Fruit fly (Drosophila melanogaster): ENCODE measurements around the gene CG10979.

Gene CG10979

DNA sequence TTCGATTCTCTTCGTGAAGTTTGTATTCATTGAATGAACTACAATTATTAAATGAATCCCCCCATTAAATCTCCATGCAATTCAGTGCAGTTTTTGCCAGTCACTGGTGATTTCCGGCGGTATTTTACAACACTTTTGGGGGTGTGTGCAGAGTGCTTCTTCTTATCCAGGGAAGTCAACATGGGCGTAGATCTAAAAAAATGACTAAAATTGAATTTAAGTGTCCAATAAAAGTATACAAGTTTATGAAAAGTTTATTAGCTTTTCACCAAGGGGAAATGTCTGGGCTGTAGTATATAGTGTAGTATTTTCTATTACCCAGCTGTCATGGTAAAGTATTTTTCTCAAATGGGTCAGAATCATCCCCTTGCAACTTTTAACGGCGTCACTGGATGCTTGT lies 3.0 kb upstream of the CG10979 start, which contains the start of gene Hpf1 (continued):
- peak; percentile 98 for TF ChIP-seq Fer2 (tag; optimal IDR thresholded peaks at IDR 0.05)
- TF ChIP-seq CG9817 (tag; optimal IDR thresholded peaks at IDR 0.05), result peak; percentile 98
- peak; percentile 93 for TF ChIP-seq ssp (GFP tag; IDR thresholded peaks at IDR 0.05)
- peak; percentile 99 for TF ChIP-seq CG18599 (GFP tag; optimal IDR thresholded peaks at IDR 0.05)
- no peak for TF ChIP-seq Hr39 (optimal IDR thresholded peaks at IDR 0.05)
- TF ChIP-seq Ptx1 (GFP tag; IDR thresholded peaks at IDR 0.05), result peak; percentile 99
- peak; percentile 96 for TF ChIP-seq nerfin-1 (tag; optimal IDR thresholded peaks at IDR 0.05)
- TF ChIP-seq CG3838 (GFP tag; optimal IDR thresholded peaks at IDR 0.05), result peak; percentile 95
- TF ChIP-seq CG11085 (GFP tag; IDR thresholded peaks at IDR 0.05), result peak; percentile 96
- no peak for TF ChIP-seq ato (GFP tag; IDR thresholded peaks at IDR 0.05; ENCODE audit: partially characterized antibody)
- peak; percentile 42; the same call in 1 of the 2 replicates for TF ChIP-seq CG13287 (GFP tag; IDR thresholded peaks at IDR 0.05; ENCODE audit: partially characterized antibody)
- peak; percentile 94 for TF ChIP-seq C15 (GFP tag; IDR thresholded peaks at IDR 0.05)
- peak; percentile 98 for TF ChIP-seq nau (GFP tag; optimal IDR thresholded peaks at IDR 0.05)
- peak; percentile 96 for TF ChIP-seq cas (GFP tag; IDR thresholded peaks at IDR 0.05)
- peak; percentile 96 for TF ChIP-seq Optix (GFP tag; IDR thresholded peaks at IDR 0.05)
- no peak for TF ChIP-seq D (optimal IDR thresholded peaks at IDR 0.05)
- peak; percentile 96 for TF ChIP-seq D (GFP tag; optimal IDR thresholded peaks at IDR 0.05)
- peak; percentile 97 for TF ChIP-seq CG11504 (tag; optimal IDR thresholded peaks at IDR 0.05)
- TF ChIP-seq sc (optimal IDR thresholded peaks at IDR 0.05), result no peak
- peak; percentile 93 for TF ChIP-seq sc (GFP tag; optimal IDR thresholded peaks at IDR 0.05)
- TF ChIP-seq CG14014 (GFP tag; IDR thresholded peaks at IDR 0.05), result peak; percentile 98
- TF ChIP-seq Mes4 (GFP tag; optimal IDR thresholded peaks at IDR 0.05), result peak; percentile 97
- peak; percentile 86 for TF ChIP-seq CG15073 (GFP tag; optimal IDR thresholded peaks at IDR 0.05)
- TF ChIP-seq z (GFP tag; IDR thresholded peaks at IDR 0.05), result peak; percentile 53; the same call in 1 of the 3 replicates
- TF ChIP-seq zen (tag; optimal IDR thresholded peaks at IDR 0.05), result peak; percentile 97
- TF ChIP-seq zen2 (GFP tag; IDR thresholded peaks at IDR 0.05; ENCODE audit: partially characterized antibody), result no peak
- peak; percentile 97 for TF ChIP-seq gcm (GFP tag; optimal IDR thresholded peaks at IDR 0.05)
- peak; percentile 91 for TF ChIP-seq gt (GFP tag; IDR thresholded peaks at IDR 0.05)
- TF ChIP-seq zfh2 (GFP tag; optimal IDR thresholded peaks at IDR 0.05), result peak; percentile 99
- peak; percentile 98 for TF ChIP-seq grau (tag; optimal IDR thresholded peaks at IDR 0.05)
- TF ChIP-seq grn (GFP tag; optimal IDR thresholded peaks at IDR 0.05), result no peak
- peak; percentile 99 for TF ChIP-seq CG17361 (GFP tag; IDR thresholded peaks at IDR 0.05)
- 0 out of 2 replicates have a peak, but pooled peaks have one; percentile 29 for TF ChIP-seq CG42726 (GFP tag; IDR thresholded peaks at IDR 0.05; ENCODE audit: partially characterized antibody)
- TF ChIP-seq Doc3 (GFP tag; IDR thresholded peaks at IDR 0.05; ENCODE audit: partially characterized antibody), result no peak
- TF ChIP-seq CG7372 (GFP tag; IDR thresholded peaks at IDR 0.05), result peak; percentile 98
- TF ChIP-seq gsb-n (tag; optimal IDR thresholded peaks at IDR 0.05), result peak; percentile 96
- TF ChIP-seq Dp (GFP tag; optimal IDR thresholded peaks at IDR 0.05), result peak; percentile 52
- peak; percentile 98 for TF ChIP-seq CG18619 (GFP tag; optimal IDR thresholded peaks at IDR 0.05)
- TF ChIP-seq CG14965 (GFP tag; optimal IDR thresholded peaks at IDR 0.05; ENCODE audit: borderline replicate concordance), result peak; percentile 88
- TF ChIP-seq CG10654 (GFP tag; optimal IDR thresholded peaks at IDR 0.05), result peak; percentile 97
- TF ChIP-seq Camta (GFP tag; optimal IDR thresholded peaks at IDR 0.05), result peak; percentile 98
- peak; percentile 58 to 81 for TF ChIP-seq insv (GFP tag; optimal IDR thresholded peaks at IDR 0.05)
- no peak for TF ChIP-seq CG14860 (GFP tag; IDR thresholded peaks at IDR 0.05; ENCODE audit: partially characterized antibody)
- TF ChIP-seq CG11560 (tag; IDR thresholded peaks at IDR 0.05), result peak; percentile 90
- peak; percentile 99 for TF ChIP-seq HmgZ (tag; optimal IDR thresholded peaks at IDR 0.05)
- TF ChIP-seq Ravus (GFP tag; IDR thresholded peaks at IDR 0.05), result peak; percentile 93
- TF ChIP-seq Xbp1 (GFP tag; optimal IDR thresholded peaks at IDR 0.05), result peak; percentile 99
- TF ChIP-seq al (GFP tag; IDR thresholded peaks at IDR 0.05), result peak; percentile 98
- TF ChIP-seq CG3407 (GFP tag; optimal IDR thresholded peaks at IDR 0.05), result peak; percentile 94
- peak; percentile 95 for TF ChIP-seq CG10543 (GFP tag; optimal IDR thresholded peaks at IDR 0.05)
- peak; percentile 95 for TF ChIP-seq Poxn (GFP tag; IDR thresholded peaks at IDR 0.05)
